Worm (Caenorhabditis elegans): ENCODE measurements around the gene Y43F8B.7.
A peak's percentile ranks its signal among the peaks of the same experiment; 100 is the strongest.

The Y43F8B.7 gene

ce11 chrV:19524569-19524968, 34.0 kb downstream of the Y43F8B.7 start:
- TF ChIP-seq daf-16 (GFP tag; optimal IDR thresholded peaks at IDR 0.05) (no peak), daf-16 (tag; optimal IDR thresholded peaks at IDR 0.05) (peak; percentile 55), pha-4 (GFP tag; IDR thresholded peaks at IDR 0.05) (no peak), pha-4 (tag; optimal IDR thresholded peaks at IDR 0.05) (no peak), T26A8.4 (GFP tag; IDR thresholded peaks at IDR 0.05) (no peak), lsy-2 (tag; optimal IDR thresholded peaks at IDR 0.05) (peak in 1 of 2 experiments; percentile 23), nhr-48 (tag; optimal IDR thresholded peaks at IDR 0.05) (peak; percentile 58), nhr-77 (tag; optimal IDR thresholded peaks at IDR 0.05) (peak; percentile 19), nhr-28 (tag; optimal IDR thresholded peaks at IDR 0.05) (peak; percentile 71), mdl-1 (tag; optimal IDR thresholded peaks at IDR 0.05) (peak; percentile 30 to 93), dve-1 (tag; optimal IDR thresholded peaks at IDR 0.05; ENCODE audit: insufficient read depth) (peak; percentile 40), nhr-42 (GFP tag; IDR thresholded peaks at IDR 0.05) (0 out of 2 replicates have a peak, but pooled peaks have one; percentile 58), dmd-9 (GFP tag; IDR thresholded peaks at IDR 0.05) (no peak), nhr-10 (tag; optimal IDR thresholded peaks at IDR 0.05) (no peak), nhr-76 (tag; optimal IDR thresholded peaks at IDR 0.05) (no peak), mep-1 (tag; optimal IDR thresholded peaks at IDR 0.05) (peak; percentile 31), hlh-30 (tag; optimal IDR thresholded peaks at IDR 0.05; ENCODE audit: insufficient read depth) (peak; percentile 90), mxl-2 (GFP tag; conservative IDR thresholded peaks at IDR 0.05) (0 out of 2 replicates have a peak, but pooled peaks have one; percentile 28), ctbp-1 (GFP tag; IDR thresholded peaks at IDR 0.05) (0 out of 2 replicates have a peak, but pooled peaks have one; percentile 27), unc-62 (GFP tag; optimal IDR thresholded peaks at IDR 0.05 in 1 of 2) (peak in 1 of 2 experiments; percentile 38), unc-62 (tag; optimal IDR thresholded peaks at IDR 0.05) (no peak), ceh-62 (tag; optimal IDR thresholded peaks at IDR 0.05) (no peak), hlh-11 (tag; optimal IDR thresholded peaks at IDR 0.05) (peak; percentile 80), snpc-4 (tag; optimal IDR thresholded peaks at IDR 0.05) (no peak), hmg-1.1 (GFP tag; IDR thresholded peaks at IDR 0.05) (0 out of 2 replicates have a peak, but pooled peaks have one; percentile 37), mxl-3 (GFP tag; optimal IDR thresholded peaks at IDR 0.05) (peak; percentile 82), dmd-6 (GFP tag; IDR thresholded peaks at IDR 0.05) (peak; percentile 64), php-3 (GFP tag; IDR thresholded peaks at IDR 0.05) (0 out of 2 replicates have a peak, but pooled peaks have one; percentile 35), mes-2 (tag; optimal IDR thresholded peaks at IDR 0.05; ENCODE audit: poor library complexity, severe bottlenecking) (peak; percentile 6)

ce11 chrV:19526197-19526596, 35.6 kb downstream of the Y43F8B.7 start:
- TF ChIP-seq ceh-32 (tag; optimal IDR thresholded peaks at IDR 0.05; ENCODE audit: poor library complexity) (no peak), ceh-20 (GFP tag; IDR thresholded peaks at IDR 0.05) (0 out of 2 replicates have a peak, but pooled peaks have one; percentile 16), Y5F2A.4 (GFP tag; optimal IDR thresholded peaks at IDR 0.05) (no peak), lin-38 (GFP tag; IDR thresholded peaks at IDR 0.05) (no peak), ama-1 (optimal IDR thresholded peaks at IDR 0.05) (no peak), ctbp-1 (GFP tag; IDR thresholded peaks at IDR 0.05) (no peak), madf-9 (GFP tag; conservative IDR thresholded peaks at IDR 0.05) (no peak), hlh-30 (tag; optimal IDR thresholded peaks at IDR 0.05; ENCODE audit: insufficient read depth) (peak; percentile 6), dmd-6 (GFP tag; IDR thresholded peaks at IDR 0.05) (peak; percentile 33)

ce11 chrV:19527565-19527964, 37.0 kb downstream of the Y43F8B.7 start:
- no peak for TF ChIP-seq rbr-2 (tag; optimal IDR thresholded peaks at IDR 0.05)
- peak; percentile 74 for TF ChIP-seq T20F7.1 (GFP tag; optimal IDR thresholded peaks at IDR 0.05)
- peak in 1 of 2 experiments; percentile 17 for TF ChIP-seq hif-1 (tag; optimal IDR thresholded peaks at IDR 0.05)
- no peak for TF ChIP-seq ztf-11 (tag; optimal IDR thresholded peaks at IDR 0.05)
- TF ChIP-seq ctbp-1 (GFP tag; IDR thresholded peaks at IDR 0.05), result no peak
- TF ChIP-seq lin-29 (GFP tag; IDR thresholded peaks at IDR 0.05), result no peak
- TF ChIP-seq mxl-2 (GFP tag; conservative IDR thresholded peaks at IDR 0.05), result peak; percentile 89
- TF ChIP-seq duxl-1 (tag; optimal IDR thresholded peaks at IDR 0.05; ENCODE audit: poor library complexity), result no peak
- TF ChIP-seq ZK546.5 (tag; optimal IDR thresholded peaks at IDR 0.05), result no peak
- TF ChIP-seq php-3 (GFP tag; IDR thresholded peaks at IDR 0.05), result peak; percentile 100
- TF ChIP-seq lin-1 (GFP tag; IDR thresholded peaks at IDR 0.05), result peak; percentile 88
- TF ChIP-seq mep-1 (tag; optimal IDR thresholded peaks at IDR 0.05), result peak; percentile 49
- TF ChIP-seq nhr-6 (tag; optimal IDR thresholded peaks at IDR 0.05), result peak; percentile 11
- peak; percentile 89 for TF ChIP-seq mxl-3 (GFP tag; optimal IDR thresholded peaks at IDR 0.05)
- no peak for TF ChIP-seq lin-39 (tag; optimal IDR thresholded peaks at IDR 0.05)
- TF ChIP-seq ceh-28 (tag; optimal IDR thresholded peaks at IDR 0.05), result no peak
- TF ChIP-seq nhr-102 (tag; optimal IDR thresholded peaks at IDR 0.05), result peak; percentile 79
- TF ChIP-seq pqm-1 (tag; optimal IDR thresholded peaks at IDR 0.05), result peak; percentile 97
- no peak for TF ChIP-seq dmd-8 (GFP tag; IDR thresholded peaks at IDR 0.05)
- TF ChIP-seq lsy-2 (tag; optimal IDR thresholded peaks at IDR 0.05), result peak in 1 of 2 experiments; percentile 64
